Fruit fly (Drosophila melanogaster) whole organism, larva: ENCODE results near the gene CG44174.

Source experiments
- noc ChIP-seq: fragments of 200-800 bp; sonication (Bioruptor generic); optimal IDR thresholded peaks from 3 replicates; lab custom pipeline; 2019; ENCODE audit warnings: missing biosample characterization, mild to moderate bottlenecking, missing genetic modification characterization, moderate library complexity

Gene CG44174

DNA sequence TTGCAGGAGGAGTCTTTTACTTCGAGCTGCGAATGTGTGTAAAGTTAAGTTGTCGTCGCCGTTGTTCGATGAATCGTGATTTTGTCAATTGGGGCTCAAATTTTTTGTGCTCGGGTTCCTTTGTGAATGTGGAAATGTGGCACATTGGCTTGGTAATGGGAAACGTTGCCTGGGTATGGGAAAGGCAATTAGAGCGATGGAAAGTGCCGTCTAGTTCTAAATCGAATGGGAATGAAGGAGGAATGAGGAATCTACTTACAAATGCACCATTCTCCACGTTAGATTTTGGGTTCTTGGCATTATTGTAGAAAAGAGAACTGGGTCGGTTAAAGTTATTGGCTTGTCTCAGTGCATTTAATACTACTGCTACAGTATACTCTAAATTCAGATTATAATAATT lies at the start of gene CG44174:
CG44174 (minus strand) TSS at position 101 of the 400 bp plus-strand sequence.
- no peak for TF ChIP-seq noc (tag; lab: Kevin White, UChicago)

DNA sequence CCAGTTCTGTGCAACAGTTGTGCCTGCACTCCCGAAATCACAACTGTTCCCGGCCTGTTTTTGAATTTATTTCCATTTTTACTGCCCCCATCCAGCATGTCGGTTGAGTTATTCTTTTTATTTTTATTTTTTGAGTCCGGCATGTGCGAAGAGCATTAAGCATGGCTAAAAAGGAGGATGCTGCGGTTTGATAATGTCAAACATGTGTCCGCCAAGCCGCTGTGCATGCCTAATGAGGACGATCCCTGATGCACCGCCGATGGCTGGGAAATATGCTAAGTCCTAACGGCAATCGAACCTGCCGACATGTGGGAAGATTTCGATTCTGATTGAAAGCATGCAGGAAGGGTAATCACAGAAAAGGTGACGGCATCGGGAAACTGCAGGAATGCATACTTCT lies 49.0 kb upstream of the CG44174 start:
- no peak for TF ChIP-seq noc (tag; lab: Kevin White, UChicago)

dm6 chr3R:19345214-19345613 lies 47.7 kb upstream of the CG44174 start:
- TF ChIP-seq noc (tag; lab: Kevin White, UChicago): no peak

dm6 chr3R:19343534-19344325 lies 46.2 kb upstream of the CG44174 start:
- no peak for TF ChIP-seq noc (tag; lab: Kevin White, UChicago)

dm6 chr3R:19341779-19342178 lies 44.3 kb upstream of the CG44174 start:
- no peak for TF ChIP-seq noc (tag; lab: Kevin White, UChicago)

DNA sequence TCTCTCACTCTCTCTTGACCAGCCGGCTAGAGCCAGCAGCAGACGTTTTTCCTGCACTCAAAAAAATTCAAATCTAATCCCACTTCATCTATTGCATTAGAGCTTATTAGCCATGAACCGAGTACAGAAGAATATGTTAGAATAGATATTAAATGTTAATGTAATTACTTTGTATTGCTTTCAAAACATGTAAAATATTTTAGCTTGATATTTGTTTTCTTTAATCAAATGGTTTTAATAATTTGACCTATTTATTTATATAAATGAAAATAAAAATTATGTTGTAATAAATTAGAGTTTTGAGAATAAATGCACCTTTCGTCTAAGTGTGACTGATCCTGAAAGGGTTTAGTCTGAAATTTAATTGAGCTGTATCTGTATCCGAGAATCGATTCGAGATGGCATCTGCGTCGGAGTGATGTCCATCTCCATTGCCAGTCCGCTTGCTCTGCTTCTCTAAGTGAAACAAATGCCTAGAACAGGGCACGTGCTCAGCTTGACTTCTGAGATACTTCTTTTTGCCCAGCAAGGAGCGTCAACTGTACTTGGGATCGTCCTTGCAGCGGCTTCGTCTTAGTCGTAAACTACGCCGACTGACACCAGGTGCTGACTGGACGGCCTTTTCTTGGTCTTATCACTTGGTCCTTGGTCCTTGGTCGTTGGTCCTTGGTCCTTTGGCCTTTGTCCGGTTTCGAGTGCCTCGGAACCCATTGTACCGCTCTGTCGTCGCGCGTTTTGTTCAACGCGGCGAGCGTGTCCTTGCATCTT lies 43.0 kb upstream of the CG44174 start:
- TF ChIP-seq noc (tag; lab: Kevin White, UChicago): no peak

DNA sequence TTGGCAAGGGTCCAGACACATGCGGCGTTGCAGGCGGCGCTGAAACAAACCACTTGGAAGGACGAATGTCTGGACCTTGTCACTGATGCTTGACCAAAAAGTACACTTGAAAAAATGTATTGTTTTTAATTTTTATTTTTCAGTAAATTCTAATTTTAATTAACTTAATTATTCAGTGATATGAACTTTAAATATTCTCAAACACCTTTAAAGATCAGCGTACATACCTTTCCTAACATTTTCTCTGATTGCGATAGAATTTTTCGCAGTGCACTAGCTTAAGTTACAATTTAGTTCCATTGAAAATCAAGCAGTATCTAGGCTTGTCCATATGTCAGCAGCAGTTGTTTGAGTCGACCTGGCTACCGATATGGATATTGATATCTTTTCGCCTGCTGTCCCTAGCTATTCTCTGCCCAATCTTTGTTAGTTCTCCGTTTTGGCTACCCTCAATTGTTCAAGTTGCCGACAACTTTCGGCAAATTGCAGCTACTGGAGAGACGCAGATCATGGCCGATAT lies 41.8 kb upstream of the CG44174 start:
- no peak for TF ChIP-seq noc (tag; lab: Kevin White, UChicago)

- TF ChIP-seq noc (tag; lab: Kevin White, UChicago): no peak
Observed at dm6 chr3R:19335482-19335881, 38.0 kb upstream of the CG44174 start.

DNA sequence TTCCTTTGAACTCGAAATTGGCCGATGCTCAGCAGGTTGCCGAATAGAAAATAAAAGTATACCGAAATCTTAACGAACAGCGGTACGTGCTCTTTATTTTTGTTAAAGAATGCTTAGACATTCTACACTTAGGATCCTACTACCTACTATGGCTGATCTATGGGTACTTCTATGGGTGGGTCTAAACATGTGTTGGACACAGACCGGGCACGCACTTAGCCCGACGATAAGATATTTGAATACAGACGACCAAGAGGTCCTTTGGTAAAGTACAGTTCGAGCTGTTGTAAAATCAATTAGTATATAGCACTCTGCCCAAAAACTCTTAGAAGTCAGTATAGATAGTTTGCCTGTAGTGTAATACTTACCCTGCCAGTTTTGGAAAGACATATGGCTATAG lies 35.1 kb upstream of the CG44174 start:
- TF ChIP-seq noc (tag; lab: Kevin White, UChicago): no peak

- TF ChIP-seq noc (tag; lab: Kevin White, UChicago): no peak
Observed at dm6 chr3R:19332052-19332451, 34.6 kb upstream of the CG44174 start.

- TF ChIP-seq noc (tag; lab: Kevin White, UChicago): no peak
Observed at dm6 chr3R:19328716-19329115, 31.2 kb upstream of the CG44174 start.

dm6 chr3R:19326043-19326805 lies 28.7 kb upstream of the CG44174 start, which contains the start of gene Delta:
Gene Delta (minus strand): TSS chr3R:19326217.
- TF ChIP-seq noc (tag; lab: Kevin White, UChicago): no peak

DNA sequence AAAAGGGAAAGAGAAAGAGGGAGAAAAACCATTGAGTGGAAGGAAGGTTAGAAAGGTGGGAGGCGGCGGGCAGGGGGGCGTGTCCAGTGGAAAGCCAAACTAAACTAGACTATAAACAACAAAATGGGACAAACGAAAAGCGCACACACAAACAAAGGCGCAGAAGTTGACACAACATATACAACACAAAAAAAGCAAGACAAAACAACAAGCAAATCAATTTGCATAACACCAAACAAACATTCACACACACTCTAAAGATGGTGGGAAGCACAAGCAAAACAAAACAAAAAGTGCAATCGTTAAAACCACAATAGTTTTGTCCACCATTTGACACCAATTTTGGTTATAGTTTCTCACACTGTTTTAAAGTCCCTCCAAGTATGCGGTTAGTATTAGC lies 24.9 kb upstream of the CG44174 start:
- TF ChIP-seq noc (tag; lab: Kevin White, UChicago): no peak

dm6 chr3R:19321457-19322172 lies 24.1 kb upstream of the CG44174 start:
- TF ChIP-seq noc (tag; lab: Kevin White, UChicago): no peak

dm6 chr3R:19319433-19319832 lies 21.9 kb upstream of the CG44174 start:
- no peak for TF ChIP-seq noc (tag; lab: Kevin White, UChicago)
